Worm (Caenorhabditis elegans) whole organism, L4 larva: Measurements from ENCODE around the gene F35H8.2.

Experiments
- F10B5.3 ChIP-seq: sonication (generic microtip); optimal IDR thresholded peaks from 2 replicates; lab custom pipeline; 2016; ENCODE audit warnings: mild to moderate bottlenecking, missing genetic modification characterization, missing compliant biosample characterization
- F26F4.8 ChIP-seq: fragments of 200-800 bp; sonication (Bioruptor generic); conservative IDR thresholded peaks from 2 replicates; pipeline ENCODE4 v1.3.6; 2022; ENCODE audit warnings: missing genetic modification characterization, missing compliant biosample characterization
- F44E2.7 ChIP-seq: fragments of 200-800 bp; sonication (Bioruptor generic); IDR thresholded peaks from 2 replicates; pipeline ENCODE4 v2.1.2; 2022; ENCODE audit warnings: missing genetic modification characterization, missing compliant biosample characterization
- F49E8.2 ChIP-seq: sonication (generic microtip); optimal IDR thresholded peaks from 2 replicates; lab custom pipeline; 2016; ENCODE audit warnings: missing compliant biosample characterization, mild to moderate bottlenecking, missing genetic modification characterization, borderline replicate concordance
- T20F7.1 ChIP-seq: fragments of 200-800 bp; sonication (Bioruptor generic); optimal IDR thresholded peaks from 2 replicates; lab custom pipeline; 2018; ENCODE audit warnings: mild to moderate bottlenecking, missing genetic modification characterization, missing compliant biosample characterization
- T26A8.4 ChIP-seq: fragments of 200-800 bp; sonication (Bioruptor generic); IDR thresholded peaks from 2 replicates; pipeline ENCODE4 v1.3.6; 2022; ENCODE audit warnings: missing genetic modification characterization, missing compliant biosample characterization
- Y5F2A.4 ChIP-seq: fragments of 200-800 bp; sonication (Bioruptor generic); optimal IDR thresholded peaks from 2 replicates; lab custom pipeline; 2018; ENCODE audit warnings: mild to moderate bottlenecking, missing genetic modification characterization, missing compliant biosample characterization
- aha-1 ChIP-seq: fragments of 150-350 bp; peaks from one replicate; lab custom pipeline; 2014; ENCODE audit warnings: missing biosample characterization, missing genetic modification characterization
- arid-1 ChIP-seq: fragments of 200-800 bp; sonication (Bioruptor generic); conservative IDR thresholded peaks from 2 replicates; pipeline ENCODE4 v1.3.6; 2022; ENCODE audit warnings: missing genetic modification reagents, missing genetic modification characterization, missing compliant biosample characterization
- ceh-82 ChIP-seq: sonication (generic microtip); optimal IDR thresholded peaks from 2 replicates; lab custom pipeline; 2017; ENCODE audit warnings: missing biosample characterization, missing genetic modification characterization
- cey-2 ChIP-seq: sonication (generic microtip); optimal IDR thresholded peaks from 3 replicates; lab custom pipeline; 2017; ENCODE audit warnings: missing genetic modification characterization, mild to moderate bottlenecking, missing compliant biosample characterization, antibody characterized with exemption, borderline replicate concordance; ENCODE audit not compliant: insufficient read depth
- ctbp-1 ChIP-seq: fragments of 200-800 bp; sonication (Bioruptor generic); IDR thresholded peaks from 2 replicates; pipeline ENCODE4 v1.3.6; 2022; ENCODE audit warnings: missing genetic modification reagents, missing genetic modification characterization, missing compliant biosample characterization
- daf-16 ChIP-seq, 3 experiments: sonication (generic microtip); optimal IDR thresholded peaks; 2 replicates each; lab custom pipeline; 2016 to 2017; ENCODE audit warnings: missing genetic modification characterization in 3 of 3, missing genetic modification reagents in 3 of 3, mild to moderate bottlenecking in 2 of 3, missing compliant biosample characterization in 2 of 3, missing biosample characterization in 1 of 3, moderate library complexity in 1 of 3
- dmd-6 ChIP-seq: fragments of 200-800 bp; sonication (Bioruptor generic); IDR thresholded peaks from 2 replicates; pipeline ENCODE4 v1.3.6; 2022; ENCODE audit warnings: missing genetic modification reagents, missing genetic modification characterization, missing compliant biosample characterization
- dve-1 ChIP-seq: sonication (generic microtip); optimal IDR thresholded peaks from 2 replicates; lab custom pipeline; 2017; ENCODE audit warnings: antibody characterized with exemption, mild to moderate bottlenecking, missing genetic modification characterization, missing compliant biosample characterization; ENCODE audit not compliant: insufficient read depth
- hif-1 ChIP-seq, 2 experiments: sonication (generic microtip); optimal IDR thresholded peaks; 2 replicates each; lab custom pipeline; 2016 to 2017; ENCODE audit warnings: missing compliant biosample characterization in 2 of 2, missing genetic modification characterization in 2 of 2, missing genetic modification reagents in 2 of 2, missing genotype in 2 of 2, mild to moderate bottlenecking in 1 of 2
- hlh-11 ChIP-seq: fragments of 200-800 bp; sonication (Bioruptor generic); optimal IDR thresholded peaks from 2 replicates; lab custom pipeline; 2018; ENCODE audit warnings: mild to moderate bottlenecking, missing genetic modification characterization, missing compliant biosample characterization
- hlh-30 ChIP-seq: sonication (generic microtip); optimal IDR thresholded peaks from 2 replicates; lab custom pipeline; 2017; ENCODE audit warnings: antibody characterized with exemption, mild to moderate bottlenecking, missing genetic modification characterization, missing compliant biosample characterization; ENCODE audit not compliant: insufficient read depth
- hmg-1.1 ChIP-seq: fragments of 200-800 bp; sonication (Bioruptor generic); IDR thresholded peaks from 2 replicates; pipeline ENCODE4 v1.3.6; 2022; ENCODE audit warnings: missing genetic modification reagents, missing genetic modification characterization, missing compliant biosample characterization
- lim-7 ChIP-seq: fragments of 200-800 bp; sonication (Bioruptor generic); IDR thresholded peaks from 2 replicates; pipeline ENCODE4 v1.3.6; 2022; ENCODE audit warnings: missing genetic modification characterization, missing compliant biosample characterization
- madf-5 ChIP-seq, 2 experiments: fragments of 200-800 bp; sonication (Bioruptor generic); IDR thresholded peaks; 2 replicates each; pipeline ENCODE4 v1.3.6; 2022; ENCODE audit warnings: missing compliant biosample characterization in 2 of 2, missing genetic modification characterization in 2 of 2
- mdl-1 ChIP-seq, 2 experiments: fragments of 150-350 bp in 1 of 2; sonication (generic microtip) in 1 of 2; optimal IDR thresholded peaks; 2 replicates each; lab custom pipeline; 2014 to 2017; ENCODE audit warnings: missing biosample characterization in 2 of 2, missing genetic modification characterization in 2 of 2
- mxl-3 ChIP-seq: fragments of 200-800 bp; sonication (Bioruptor generic); optimal IDR thresholded peaks from 2 replicates; lab custom pipeline; 2018; ENCODE audit warnings: mild to moderate bottlenecking, missing genetic modification characterization, missing compliant biosample characterization
- nhr-11 ChIP-seq: fragments of 150-350 bp; optimal IDR thresholded peaks from 2 replicates; lab custom pipeline; 2014; ENCODE audit warnings: missing biosample characterization, missing genetic modification characterization
- nhr-111 ChIP-seq: fragments of 200-800 bp; sonication (Bioruptor generic); optimal IDR thresholded peaks from 2 replicates; lab custom pipeline; 2018; ENCODE audit warnings: mild to moderate bottlenecking, missing genetic modification characterization, missing compliant biosample characterization
- nhr-237 ChIP-seq: sonication (generic microtip); optimal IDR thresholded peaks from 2 replicates; lab custom pipeline; 2017; ENCODE audit warnings: missing biosample characterization, missing genetic modification characterization
- nhr-25 ChIP-seq: sonication (generic microtip); optimal IDR thresholded peaks from 2 replicates; lab custom pipeline; 2017; ENCODE audit warnings: missing genetic modification characterization, mild to moderate bottlenecking, missing compliant biosample characterization, antibody characterized with exemption, moderate library complexity, borderline replicate concordance; ENCODE audit not compliant: insufficient read depth
- nhr-28 ChIP-seq: fragments of 150-350 bp; optimal IDR thresholded peaks from 2 replicates; lab custom pipeline; 2014; ENCODE audit warnings: missing biosample characterization, missing genetic modification characterization
- nhr-42 ChIP-seq: fragments of 200-800 bp; sonication (Bioruptor generic); IDR thresholded peaks from 2 replicates; pipeline ENCODE4 v1.3.6; 2022; ENCODE audit warnings: missing genetic modification characterization, missing compliant biosample characterization
- set-16 ChIP-seq: fragments of 200-800 bp; sonication (Bioruptor generic); IDR thresholded peaks from 2 replicates; pipeline ENCODE4 v1.3.6; 2022; ENCODE audit warnings: missing genetic modification reagents, missing genetic modification characterization, missing compliant biosample characterization
- snpc-1.2 ChIP-seq: fragments of 200-800 bp; sonication (Bioruptor generic); IDR thresholded peaks from 2 replicates; pipeline ENCODE4 v1.3.6; 2022; ENCODE audit warnings: missing genetic modification reagents, missing genetic modification characterization, missing compliant biosample characterization
- snpc-4 ChIP-seq: fragments of 150-350 bp; optimal IDR thresholded peaks from 2 replicates; lab custom pipeline; 2014; ENCODE audit warnings: missing biosample characterization, missing genetic modification characterization
- tag-97 ChIP-seq: fragments of 200-800 bp; sonication (Bioruptor generic); IDR thresholded peaks from 2 replicates; pipeline ENCODE4 v1.3.6; 2022; ENCODE audit warnings: missing genetic modification characterization, missing compliant biosample characterization
- ztf-7 ChIP-seq: fragments of 150-350 bp; optimal IDR thresholded peaks from 2 replicates; lab custom pipeline; 2014; ENCODE audit warnings: missing biosample characterization, missing genetic modification characterization

F35H8.2 gene

DNA sequence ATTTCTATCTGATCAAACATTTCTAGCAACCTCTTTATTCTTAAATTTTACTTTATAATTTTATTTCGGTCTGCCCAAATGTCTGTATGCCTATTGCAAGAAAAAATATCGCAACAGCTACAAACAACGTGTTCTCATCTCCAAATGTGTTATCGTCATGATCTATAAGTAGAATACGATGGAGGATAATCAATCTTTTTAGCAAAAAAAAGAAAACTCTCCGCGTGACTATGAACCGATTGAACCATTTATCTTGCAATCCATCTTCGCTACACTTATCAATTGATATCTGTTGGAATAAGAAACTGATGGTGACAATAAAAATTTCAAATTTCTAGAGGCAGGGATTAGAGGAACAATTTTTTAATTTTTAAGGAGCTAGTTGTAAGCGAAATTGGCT lies 50.7 kb downstream of the F35H8.2 start (continued):
- TF ChIP-seq hif-1 (tag; optimal IDR thresholded peaks at IDR 0.05; lab: Kevin White, UChicago) = no peak
- no peak for TF ChIP-seq lim-7
- no peak for TF ChIP-seq F49E8.2 (tag; lab: Kevin White, UChicago)
- TF ChIP-seq nhr-25 = no peak
- no peak for TF ChIP-seq nhr-111 (GFP tag; lab: Kevin White, UChicago)
- TF ChIP-seq ceh-82 = no peak
- TF ChIP-seq F44E2.7 = no peak
- no peak for TF ChIP-seq madf-5 (GFP tag; IDR thresholded peaks at IDR 0.05; lab: Robert Waterston, UW)
- TF ChIP-seq F26F4.8 (GFP tag; lab: Robert Waterston, UW) = no peak
- no peak for TF ChIP-seq tag-97 (GFP tag; lab: Robert Waterston, UW)
- TF ChIP-seq snpc-1.2 (GFP tag; lab: Robert Waterston, UW) = no peak
- TF ChIP-seq set-16 (GFP tag; lab: Robert Waterston, UW) = no peak
- peak; percentile 44 for TF ChIP-seq mxl-3 (GFP tag; lab: Kevin White, UChicago)
- no peak for TF ChIP-seq T26A8.4
- TF ChIP-seq Y5F2A.4 (GFP tag; lab: Kevin White, UChicago) = no peak
- no peak for TF ChIP-seq F10B5.3 (tag; lab: Kevin White, UChicago)
- no peak for TF ChIP-seq snpc-4 (tag; lab: Kevin White, UChicago)
- TF ChIP-seq hlh-30 (tag; lab: Kevin White, UChicago) = peak; percentile 45
- no peak for TF ChIP-seq arid-1
- no peak for TF ChIP-seq nhr-42 (GFP tag; lab: Robert Waterston, UW)
- TF ChIP-seq ctbp-1 (GFP tag; lab: Robert Waterston, UW) = 0 out of 2 replicates have a peak, but pooled peaks have one; percentile 30
- peak; percentile 61 for TF ChIP-seq nhr-28 (tag; lab: Kevin White, UChicago)
- no peak for TF ChIP-seq hmg-1.1 (GFP tag; lab: Robert Waterston, UW)

ce11 chrII:9606485-9607036 lies 51.3 kb downstream of the F35H8.2 start:
- TF ChIP-seq T20F7.1 (GFP tag; lab: Kevin White, UChicago) = peak; percentile 2
- peak; percentile 59 for TF ChIP-seq nhr-11 (tag; lab: Kevin White, UChicago)
- TF ChIP-seq aha-1 (tag; lab: Kevin White, UChicago) = peak; percentile 94
- no peak for TF ChIP-seq nhr-237 (tag; lab: Kevin White, UChicago)
- TF ChIP-seq daf-16 (GFP tag; optimal IDR thresholded peaks at IDR 0.05; lab: Kevin White, UChicago) = no peak
- TF ChIP-seq daf-16 (tag; optimal IDR thresholded peaks at IDR 0.05; lab: Kevin White, UChicago) = peak; percentile 63
- TF ChIP-seq dve-1 (tag; lab: Kevin White, UChicago) = peak; percentile 67
- peak; percentile 38 for TF ChIP-seq hlh-11 (tag; lab: Kevin White, UChicago)
- TF ChIP-seq ztf-7 = no peak
- peak in 1 of 2 experiments; percentile 77 for TF ChIP-seq mdl-1 (tag; optimal IDR thresholded peaks at IDR 0.05; lab: Kevin White, UChicago)
- TF ChIP-seq cey-2 (tag; lab: Kevin White, UChicago) = no peak
- peak; percentile 57 to 97 for TF ChIP-seq hif-1 (tag; optimal IDR thresholded peaks at IDR 0.05; lab: Kevin White, UChicago)
- TF ChIP-seq hlh-30 (tag; lab: Kevin White, UChicago) = peak; percentile 36
- peak; percentile 36 for TF ChIP-seq dmd-6 (GFP tag; lab: Robert Waterston, UW)
